Comparison of ENCODE assay signal across 5 worm cellular contexts in genomic region chrX:4154784-4155183, ce11.
TF ChIP-seq lines count a peak whose summit lies in the region.

No protein-coding gene starts in this region.

TF ChIP-seq in whole organism, L1 larva, 84 proteins besides CTCF, POLR2A, EP300 and RAD21:
- peak; percentile 11 for TF ChIP-seq nhr-71 (tag; optimal IDR thresholded peaks at IDR 0.05; lab: Kevin White, UChicago)
- no peak for TF ChIP-seq hlh-17 (GFP tag; optimal IDR thresholded peaks at IDR 0.05; lab: Kevin White, UChicago; ENCODE audit: borderline replicate concordance)
- TF ChIP-seq xbp-1 (tag; optimal IDR thresholded peaks at IDR 0.05; lab: Kevin White, UChicago), result no peak
- no peak for TF ChIP-seq lin-15B (tag; optimal IDR thresholded peaks at IDR 0.05; lab: Kevin White, UChicago)
- no peak for TF ChIP-seq grh-1 (GFP tag; IDR thresholded peaks at IDR 0.05; lab: Robert Waterston, UW)
- peak; percentile 79 for TF ChIP-seq lin-14 (GFP tag; optimal IDR thresholded peaks at IDR 0.05; lab: Kevin White, UChicago)
- no peak for TF ChIP-seq sptf-1 (tag; optimal IDR thresholded peaks at IDR 0.05; lab: Kevin White, UChicago)
- no peak for TF ChIP-seq F16B12.6 (tag; optimal IDR thresholded peaks at IDR 0.05; lab: Kevin White, UChicago)
- TF ChIP-seq unc-130 (tag; optimal IDR thresholded peaks at IDR 0.05; lab: Kevin White, UChicago), result no peak
- no peak for TF ChIP-seq pqm-1 (tag; optimal IDR thresholded peaks at IDR 0.05; lab: Kevin White, UChicago)
- no peak for TF ChIP-seq pax-3 (tag; optimal IDR thresholded peaks at IDR 0.05; lab: Kevin White, UChicago)
- TF ChIP-seq nhr-77 (tag; optimal IDR thresholded peaks at IDR 0.05; lab: Kevin White, UChicago), result no peak
- TF ChIP-seq efl-1 (optimal IDR thresholded peaks at IDR 0.05; lab: Kevin White, UChicago), result no peak
- no peak for TF ChIP-seq efl-1 (GFP tag; optimal IDR thresholded peaks at IDR 0.05 in 1 of 2; lab: Kevin White, UChicago)
- no peak for TF ChIP-seq aly-2 (tag; optimal IDR thresholded peaks at IDR 0.05; lab: Kevin White, UChicago)
- no peak for TF ChIP-seq nhr-90 (tag; optimal IDR thresholded peaks at IDR 0.05; lab: Kevin White, UChicago; ENCODE audit: poor library complexity)
- no peak for TF ChIP-seq fkh-4 (tag; optimal IDR thresholded peaks at IDR 0.05; lab: Kevin White, UChicago; ENCODE audit: borderline replicate concordance)
- TF ChIP-seq rnt-1 (tag; optimal IDR thresholded peaks at IDR 0.05; lab: Kevin White, UChicago), result peak; percentile 25
- no peak for TF ChIP-seq lin-35 (GFP tag; optimal IDR thresholded peaks at IDR 0.05; lab: Kevin White, UChicago)
TF ChIP-seq in whole organism, L1 larva: peak in this region for 3.

TF ChIP-seq in whole organism, L2 larva, 48 proteins besides CTCF, POLR2A, EP300 and RAD21 (continues in another document):
- TF ChIP-seq sem-4 (tag; optimal IDR thresholded peaks at IDR 0.05; lab: Kevin White, UChicago) (no peak), ceh-82 (tag; optimal IDR thresholded peaks at IDR 0.05; lab: Kevin White, UChicago) (no peak), sma-9 (GFP tag; optimal IDR thresholded peaks at IDR 0.05; lab: Kevin White, UChicago) (no peak), sma-9 (tag; optimal IDR thresholded peaks at IDR 0.05; lab: Kevin White, UChicago) (no peak), nhr-12 (tag; optimal IDR thresholded peaks at IDR 0.05; lab: Kevin White, UChicago) (no peak), nhr-11 (tag; optimal IDR thresholded peaks at IDR 0.05; lab: Kevin White, UChicago) (no peak), blmp-1 (tag; optimal IDR thresholded peaks at IDR 0.05; lab: Kevin White, UChicago; ENCODE audit: insufficient read depth) (no peak), nhr-129 (tag; optimal IDR thresholded peaks at IDR 0.05; lab: Kevin White, UChicago) (peak; percentile 21), nhr-6 (tag; optimal IDR thresholded peaks at IDR 0.05; lab: Kevin White, UChicago) (no peak), F13H6.1 (tag; optimal IDR thresholded peaks at IDR 0.05; lab: Kevin White, UChicago) (peak; percentile 12), unc-62 (GFP tag; optimal IDR thresholded peaks at IDR 0.05; lab: Kevin White, UChicago) (no peak), mab-5 (tag; optimal IDR thresholded peaks at IDR 0.05; lab: Kevin White, UChicago) (peak; percentile 51), nhr-21 (tag; optimal IDR thresholded peaks at IDR 0.05; lab: Kevin White, UChicago) (no peak), gmeb-1 (tag; optimal IDR thresholded peaks at IDR 0.05; lab: Kevin White, UChicago) (no peak), zag-1 (tag; optimal IDR thresholded peaks at IDR 0.05; lab: Kevin White, UChicago) (peak; percentile 50), unc-55 (GFP tag; optimal IDR thresholded peaks at IDR 0.05; lab: Kevin White, UChicago) (no peak), aly-2 (tag; optimal IDR thresholded peaks at IDR 0.05; lab: Kevin White, UChicago) (no peak), mdl-1 (tag; optimal IDR thresholded peaks at IDR 0.05; lab: Kevin White, UChicago) (peak in 1 of 2 experiments; percentile 12), C34F6.9 (tag; optimal IDR thresholded peaks at IDR 0.05; lab: Kevin White, UChicago) (peak; percentile 5)

TF ChIP-seq in whole organism, L3 larva, 47 proteins besides CTCF, POLR2A, EP300 and RAD21:
- TF ChIP-seq nfya-1 (tag; optimal IDR thresholded peaks at IDR 0.05; lab: Kevin White, UChicago; ENCODE audit: insufficient read depth), result peak; percentile 24
- peak; percentile 92 for TF ChIP-seq lin-39 (tag; optimal IDR thresholded peaks at IDR 0.05; lab: Kevin White, UChicago)
- no peak for TF ChIP-seq nhr-11 (tag; optimal IDR thresholded peaks at IDR 0.05; lab: Kevin White, UChicago)
- TF ChIP-seq egl-5 (tag; optimal IDR thresholded peaks at IDR 0.05; lab: Kevin White, UChicago), result peak; percentile 82
- no peak for TF ChIP-seq fkh-2 (tag; optimal IDR thresholded peaks at IDR 0.05; lab: Kevin White, UChicago)

TF ChIP-seq in whole organism, L4 larva, 104 proteins besides CTCF, POLR2A, EP300 and RAD21:
- no peak for TF ChIP-seq pha-4 (GFP tag; IDR thresholded peaks at IDR 0.05; lab: Robert Waterston, UW)
- no peak for TF ChIP-seq pha-4 (tag; optimal IDR thresholded peaks at IDR 0.05; lab: Kevin White, UChicago)
- TF ChIP-seq ceh-20 (GFP tag; IDR thresholded peaks at IDR 0.05; lab: Robert Waterston, UW), result 0 out of 2 replicates have a peak, but pooled peaks have one; percentile 24
- TF ChIP-seq mep-1 (tag; optimal IDR thresholded peaks at IDR 0.05; lab: Kevin White, UChicago), result peak; percentile 17
TF ChIP-seq in whole organism, L4 larva: peak in this region for 2.

TF ChIP-seq in whole organism, mixed stage, embryonic, 35 proteins besides CTCF, POLR2A, EP300 and RAD21:
- TF ChIP-seq elt-1 (tag; optimal IDR thresholded peaks at IDR 0.05; lab: Kevin White, UChicago; ENCODE audit: borderline replicate concordance, insufficient read depth), result no peak
- peak; percentile 2 for TF ChIP-seq hlh-1 (tag; optimal IDR thresholded peaks at IDR 0.05; lab: Kevin White, UChicago)

Comparison
In these comparisons a context has a peak if more than half of its experiments do, and no peak if none do; other contexts are left out.
1. Of the 29 proteins assayed by ChIP-seq in both whole organism, L4 larva and whole organism, L1 larva: peak only in whole organism, L4 larva: mep-1; only in whole organism, L1 larva: none; in both: none; in neither: 28.